Worm (Caenorhabditis elegans) whole organism, young adult: ENCODE results near the gene chil-1.

Source experiments
- ama-1 ChIP-seq, 3 experiments: fragments of 150-350 bp in 1 of 3; sonication (generic microtip) in 2 of 3; optimal IDR thresholded peaks; 2 replicates each; lab custom pipeline; 2014 to 2018; ENCODE audit warnings: missing biosample characterization in 2 of 3, missing genetic modification characterization in 2 of 3, missing genetic modification reagents in 2 of 3
- aptf-3 ChIP-seq: fragments of 200-800 bp; sonication (Bioruptor generic); IDR thresholded peaks from 2 replicates; pipeline ENCODE4 v1.3.6; 2022; ENCODE audit warnings: missing genetic modification characterization, missing compliant biosample characterization
- dox-1 ChIP-seq: fragments of 200-800 bp; sonication (Bioruptor generic); IDR thresholded peaks from 2 replicates; pipeline ENCODE4 v1.3.6; 2022; ENCODE audit warnings: missing genetic modification reagents, missing genetic modification characterization, missing compliant biosample characterization
- madf-6 ChIP-seq: fragments of 200-800 bp; sonication (Bioruptor generic); IDR thresholded peaks from 2 replicates; pipeline ENCODE4 v1.3.6; 2022; ENCODE audit warnings: missing genetic modification reagents, missing genetic modification characterization, missing compliant biosample characterization
- nhr-120 ChIP-seq: fragments of 200-800 bp; sonication (Bioruptor generic); IDR thresholded peaks from 2 replicates; pipeline ENCODE4 v1.3.6; 2022; ENCODE audit warnings: missing genetic modification characterization, missing compliant biosample characterization
- unc-62 ChIP-seq: fragments of 150-350 bp; optimal IDR thresholded peaks from 2 replicates; lab custom pipeline; 2014; ENCODE audit warnings: missing biosample characterization, missing genetic modification reagents, missing genetic modification characterization

DNA sequence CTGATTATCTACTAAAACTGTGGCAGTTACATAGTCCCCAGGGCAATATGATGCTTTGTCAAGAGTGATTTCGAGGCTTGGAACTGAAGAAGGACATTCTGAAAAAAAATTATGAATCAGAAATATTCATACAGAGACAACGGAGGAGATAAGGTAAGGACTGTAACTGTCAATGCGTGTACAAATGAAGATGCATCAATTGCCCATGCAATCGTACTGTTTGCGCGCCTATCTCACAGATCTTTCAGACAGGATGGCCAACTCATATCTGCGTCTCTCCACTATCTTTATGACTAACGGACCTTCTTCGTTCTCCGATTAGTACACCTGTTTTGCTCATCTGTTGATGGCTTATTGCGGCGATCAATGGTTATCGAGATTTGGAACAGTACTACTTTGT lies 26.0 kb downstream of the chil-1 start, which contains the start of gene ZK938.11:
- TF ChIP-seq unc-62 (no peak), madf-6 (GFP tag; lab: Robert Waterston, UW) (no peak), aptf-3 (GFP tag; lab: Robert Waterston, UW) (no peak), ama-1 (optimal IDR thresholded peaks at IDR 0.05; lab: Kevin White, UChicago) (no peak), ama-1 (GFP tag; optimal IDR thresholded peaks at IDR 0.05; lab: Kevin White, UChicago) (no peak), nhr-120 (GFP tag; lab: Robert Waterston, UW) (no peak), dox-1 (no peak)
